Fruit fly (Drosophila melanogaster) whole organism, prepupa: ENCODE results near the gene CG15468.

Experiments
- CG1621 ChIP-seq: fragments of 200-800 bp; sonication (Bioruptor generic); optimal IDR thresholded peaks from 3 replicates; lab custom pipeline; 2018; ENCODE audit warnings: missing biosample characterization, mild to moderate bottlenecking, missing genetic modification characterization
- CG3032 ChIP-seq: fragments of 200-800 bp; optimal IDR thresholded peaks from 2 replicates; lab custom pipeline; 2019; ENCODE audit warnings: missing biosample characterization, mild to moderate bottlenecking, missing genetic modification characterization, moderate library complexity
- CG31627 ChIP-seq: fragments of 200-800 bp; sonication (Bioruptor generic); optimal IDR thresholded peaks from 3 replicates; lab custom pipeline; 2016; ENCODE audit warnings: missing biosample characterization, missing genetic modification characterization
- CG32006 ChIP-seq: fragments of 200-800 bp; sonication (Bioruptor generic); optimal IDR thresholded peaks from 3 replicates; lab custom pipeline; 2017; ENCODE audit warnings: missing biosample characterization, mild to moderate bottlenecking, missing genetic modification characterization
- Eip78C ChIP-seq: fragments of 200-800 bp; sonication (Bioruptor generic); peaks from one replicate; lab custom pipeline; 2016; ENCODE audit warnings: missing biosample characterization, missing genetic modification characterization
- Sox102F ChIP-seq: fragments of 200-800 bp; sonication (Bioruptor generic); optimal IDR thresholded peaks from 2 replicates; lab custom pipeline; 2016; ENCODE audit warnings: missing biosample characterization, mild to moderate bottlenecking, missing genetic modification characterization
- eg ChIP-seq: fragments of 200-800 bp; sonication (Bioruptor generic); IDR thresholded peaks from 3 replicates; pipeline ENCODE4 v1.3.6; 2022; ENCODE audit warnings: missing biosample characterization, missing genetic modification characterization
- topi ChIP-seq: fragments of 200-800 bp; sonication (Bioruptor generic); optimal IDR thresholded peaks from 3 replicates; lab custom pipeline; 2016; ENCODE audit warnings: missing biosample characterization, missing genetic modification characterization

dm6 chrX:4943505-4943904 is 17.4 kb downstream of the CG15468 start:
- TF ChIP-seq eg (no peak), CG1621 (tag; lab: Kevin White, UChicago) (no peak), CG32006 (GFP tag; lab: Kevin White, UChicago) (no peak), Sox102F (GFP tag; lab: Kevin White, UChicago) (no peak), topi (no peak), CG31627 (GFP tag; lab: Kevin White, UChicago) (no peak), CG3032 (tag; lab: Kevin White, UChicago) (no peak), Eip78C (GFP tag; lab: Kevin White, UChicago) (no peak)
